Fruit fly (Drosophila melanogaster): ENCODE measurements around the gene MTA1-like.

DNA sequence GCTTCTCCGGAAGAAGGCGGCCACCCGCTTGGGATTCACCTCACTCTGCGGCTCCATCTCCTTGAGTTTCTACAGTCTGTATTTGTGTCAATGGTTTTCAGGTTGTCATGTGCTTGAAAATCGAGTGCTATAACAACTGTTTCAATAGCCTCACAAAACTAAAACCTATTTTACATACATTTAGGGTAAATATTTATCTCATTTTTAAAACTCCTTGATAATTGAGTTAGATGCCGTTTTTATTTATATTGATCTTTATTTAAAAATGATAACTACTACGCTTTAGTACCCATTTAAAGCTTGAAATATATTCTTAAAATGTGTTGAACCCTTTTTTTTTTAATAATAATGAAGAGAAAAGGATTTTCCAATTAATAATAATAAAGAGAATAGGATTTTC is 44.6 kb upstream of the MTA1-like start, which contains the start of gene CG2104:
- TF ChIP-seq lola (GFP tag; optimal IDR thresholded peaks at IDR 0.05) (no peak), foxo (GFP tag; optimal IDR thresholded peaks at IDR 0.05) (no peak), psq (GFP tag; optimal IDR thresholded peaks at IDR 0.05) (no peak), brk (GFP tag; optimal IDR thresholded peaks at IDR 0.05) (no peak), Abd-B (GFP tag; optimal IDR thresholded peaks at IDR 0.05) (no peak), Myc (optimal IDR thresholded peaks at IDR 0.05) (no peak), h (GFP tag; optimal IDR thresholded peaks at IDR 0.05) (no peak), woc (GFP tag; optimal IDR thresholded peaks at IDR 0.05) (no peak), CrebA (GFP tag; optimal IDR thresholded peaks at IDR 0.05; ENCODE audit: borderline replicate concordance) (no peak), OdsH (GFP tag; optimal IDR thresholded peaks at IDR 0.05) (no peak), br (GFP tag; optimal IDR thresholded peaks at IDR 0.05) (no peak), fru (GFP tag; optimal IDR thresholded peaks at IDR 0.05) (no peak)
